Fruit fly (Drosophila melanogaster) S2 (cell line): ENCODE measurements around the gene Axud1.

ENCODE experiments used
- CG8478 ChIP-seq: fragments of >200 bp; optimal IDR thresholded peaks from 2 replicates; lab custom pipeline; 2018
- CTCF ChIP-seq, 2 experiments: fragments of >200 bp; optimal IDR thresholded peaks; 2 replicates each; lab custom pipeline; 2018

dm6 chr2L:2371406-2372111 is 6.4 kb downstream of the Axud1 start, which contains the start of gene CG3597:
- TF ChIP-seq CG8478 (lab: Kevin White, UChicago) (no peak), CTCF (optimal IDR thresholded peaks at IDR 0.05; lab: Kevin White, UChicago) (no peak)
